Worm (Caenorhabditis elegans): ENCODE results near the gene dgn-3.
"Not testable (repeated sequence)": the region's sequence is repeated elsewhere in the genome, so short reads cannot be mapped to it uniquely, and the experiment has no call there.

Gene dgn-3

DNA sequence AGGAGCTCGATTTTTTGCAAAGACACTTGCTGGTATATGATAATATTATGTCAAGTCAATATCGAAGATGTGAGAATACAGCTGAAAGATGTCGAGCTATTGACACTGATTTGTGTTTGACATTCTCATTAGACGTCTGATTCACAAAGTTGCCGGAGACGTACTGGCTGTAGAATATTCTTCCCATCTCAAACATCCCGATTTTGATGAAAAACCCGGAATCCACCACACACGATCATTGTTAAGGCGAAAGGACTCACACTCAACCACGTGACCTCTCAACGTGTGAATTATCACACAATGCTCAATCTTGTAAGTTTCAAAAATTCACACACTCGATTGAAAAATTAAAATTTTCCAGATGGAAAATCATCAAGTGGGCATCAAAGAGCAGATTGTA lies 6.3 kb downstream of the dgn-3 start, which contains the start of gene F07G6.12:
Gene F07G6.12, plus strand, starts transcription at position 301 of the 400 bp plus-strand sequence.
- TF ChIP-seq him-1 (tag; optimal IDR thresholded peaks at IDR 0.05), result no peak
- no peak for TF ChIP-seq dao-5 (tag; optimal IDR thresholded peaks at IDR 0.05)
- no peak for TF ChIP-seq W03F9.2 (tag; optimal IDR thresholded peaks at IDR 0.05)

DNA sequence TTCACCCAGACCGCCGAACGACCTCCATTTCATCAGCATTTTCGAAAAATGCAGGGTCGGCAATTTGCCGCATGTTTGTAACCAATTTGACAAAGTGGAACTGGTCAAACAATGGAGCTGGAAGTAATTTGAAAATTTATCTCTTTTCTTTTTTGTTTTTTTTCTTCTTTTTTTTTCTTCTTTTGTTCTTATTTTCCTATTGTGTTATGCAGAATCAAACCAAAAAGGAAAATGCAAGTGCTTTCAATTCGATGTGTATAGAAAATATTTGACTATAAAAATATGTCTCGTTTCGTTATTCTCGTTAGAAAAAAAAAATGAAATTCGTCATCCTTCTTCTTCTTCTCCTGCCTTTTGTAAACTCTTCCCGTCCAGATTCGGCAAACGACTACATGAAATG lies 7.9 kb downstream of the dgn-3 start, which contains the start of gene F07G6.10:
Gene F07G6.10, plus strand, starts transcription at position 301 of the 400 bp plus-strand sequence.
- no peak for TF ChIP-seq W03F9.2 (tag; optimal IDR thresholded peaks at IDR 0.05)
- no peak for TF ChIP-seq dao-5 (tag; optimal IDR thresholded peaks at IDR 0.05)
- no peak for TF ChIP-seq him-1 (tag; optimal IDR thresholded peaks at IDR 0.05)

DNA sequence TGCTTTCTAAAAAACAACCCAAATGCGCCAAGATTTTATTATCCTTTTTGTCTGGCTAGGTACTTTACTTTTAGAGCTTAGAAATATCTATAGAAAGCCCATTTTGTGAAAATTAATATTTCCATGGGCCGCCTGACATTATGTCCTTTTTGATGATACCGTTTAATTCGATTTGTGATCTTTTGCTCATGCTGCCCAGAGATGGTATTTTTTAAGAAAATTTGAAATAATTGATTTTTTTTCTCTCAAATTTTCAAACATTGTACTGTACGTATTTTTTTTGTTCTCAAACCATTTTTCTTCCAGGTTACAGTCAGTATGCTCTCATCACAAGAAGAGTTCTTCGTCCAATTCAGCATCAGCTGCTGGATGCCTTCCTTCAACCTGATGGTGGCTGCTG lies 12.9 kb downstream of the dgn-3 start, which contains the start of gene Y75D11A.2:
Gene Y75D11A.2, plus strand, starts transcription at position 301 of the 400 bp plus-strand sequence.
- TF ChIP-seq W03F9.2, dao-5, him-1 (tag; optimal IDR thresholded peaks at IDR 0.05): not testable (repeated sequence)

DNA sequence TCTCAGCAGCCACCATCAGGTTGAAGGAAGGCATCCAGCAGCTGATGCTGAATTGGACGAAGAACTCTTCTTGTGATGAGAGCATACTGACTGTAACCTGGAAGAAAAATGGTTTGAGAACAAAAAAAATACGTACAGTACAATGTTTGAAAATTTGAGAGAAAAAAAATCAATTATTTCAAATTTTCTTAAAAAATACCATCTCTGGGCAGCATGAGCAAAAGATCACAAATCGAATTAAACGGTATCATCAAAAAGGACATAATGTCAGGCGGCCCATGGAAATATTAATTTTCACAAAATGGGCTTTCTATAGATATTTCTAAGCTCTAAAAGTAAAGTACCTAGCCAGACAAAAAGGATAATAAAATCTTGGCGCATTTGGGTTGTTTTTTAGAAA lies 16.5 kb downstream of the dgn-3 start, which contains the start of gene Y75D11A.3:
Gene Y75D11A.3, minus strand, starts transcription at position 101 of the 400 bp plus-strand sequence.
- not testable (repeated sequence) for TF ChIP-seq dao-5, him-1, W03F9.2 (tag; optimal IDR thresholded peaks at IDR 0.05)

DNA sequence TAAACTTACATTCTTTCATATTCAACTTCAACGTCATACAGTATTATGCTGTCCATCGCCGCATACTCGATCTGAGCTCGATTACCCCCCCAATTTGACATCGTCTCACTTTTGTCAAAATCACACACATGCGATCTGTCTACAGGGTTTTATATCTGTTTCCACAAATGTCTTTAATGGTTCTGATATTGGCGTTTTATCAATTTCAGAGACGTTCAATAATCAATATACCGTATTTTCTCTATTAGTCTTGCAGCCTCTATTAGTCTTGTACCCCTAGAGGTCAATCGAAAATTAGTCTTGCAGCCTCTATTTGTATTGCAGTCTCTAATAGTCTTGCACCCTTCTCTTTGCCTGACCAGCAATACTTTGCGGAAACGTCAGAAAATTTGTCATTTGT lies 18.8 kb downstream of the dgn-3 start, which contains the start of gene Y75D11A.6:
Gene Y75D11A.6, minus strand, starts transcription at position 101 of the 400 bp plus-strand sequence.
- not testable (repeated sequence) for TF ChIP-seq W03F9.2, dao-5, him-1 (tag; optimal IDR thresholded peaks at IDR 0.05)

DNA sequence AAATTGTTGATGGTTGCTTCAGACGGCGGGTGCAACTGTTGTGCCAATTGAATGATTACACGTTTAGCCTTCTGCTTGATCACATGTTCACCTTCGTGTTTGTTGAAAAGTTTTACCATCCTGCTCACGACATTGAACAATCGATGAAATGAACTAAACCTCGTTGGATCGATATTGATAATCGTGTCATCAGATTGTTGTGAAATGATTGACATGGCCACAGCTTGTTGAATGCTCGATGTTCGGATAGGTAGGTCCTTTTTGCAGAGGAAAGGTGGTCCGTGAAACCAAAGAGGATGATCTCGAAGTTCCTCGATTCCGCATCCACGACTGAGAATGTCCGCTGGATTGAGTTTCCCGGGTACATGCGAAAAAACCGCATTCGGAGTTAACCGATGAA lies 40.0 kb downstream of the dgn-3 start:
- TF ChIP-seq him-1 (tag; optimal IDR thresholded peaks at IDR 0.05) (no peak), dao-5 (tag; optimal IDR thresholded peaks at IDR 0.05) (no peak), W03F9.2 (tag; optimal IDR thresholded peaks at IDR 0.05) (no peak)

DNA sequence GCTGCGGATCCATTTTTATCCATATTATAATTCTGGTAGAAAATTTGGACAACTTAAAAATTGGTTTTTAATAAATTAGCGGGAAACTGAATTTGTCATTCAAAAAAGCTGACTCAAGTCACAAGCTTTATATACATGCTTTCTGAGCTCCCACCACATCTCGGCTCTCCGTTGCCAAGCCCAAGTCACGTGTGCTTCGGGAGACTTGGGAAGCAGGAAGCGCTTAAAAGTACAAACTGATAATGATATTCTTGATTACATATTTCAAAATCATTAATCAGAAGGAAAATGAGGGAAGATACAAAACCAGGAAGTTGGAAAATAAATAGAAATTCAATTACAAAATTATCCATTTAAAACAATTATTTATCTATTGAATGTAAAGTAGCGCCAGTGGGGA lies 48.3 kb downstream of the dgn-3 start, which contains the start of gene elc-2:
Gene elc-2, minus strand, starts transcription at position 101 of the 400 bp plus-strand sequence.
- TF ChIP-seq dao-5 (tag; optimal IDR thresholded peaks at IDR 0.05), result no peak
- TF ChIP-seq W03F9.2 (tag; optimal IDR thresholded peaks at IDR 0.05), result no peak
- TF ChIP-seq him-1 (tag; optimal IDR thresholded peaks at IDR 0.05), result no peak

All from whole organism, L4/young adult.